Fruit fly (Drosophila melanogaster) whole organism, embryonic: ENCODE measurements around the gene CG31817.

Experiments
- Abd-B ChIP-seq: fragments of 200-800 bp; sonication (Bioruptor generic); optimal IDR thresholded peaks from 2 replicates; lab custom pipeline; 2018; ENCODE audit warnings: missing biosample characterization, mild to moderate bottlenecking, missing genetic modification characterization, moderate library complexity
- Awh ChIP-seq: fragments of 200-800 bp; sonication (Bioruptor generic); IDR thresholded peaks from 2 replicates; pipeline ENCODE4, ENCODE4 v1.3.6; 2022; ENCODE audit warnings: missing biosample characterization, missing genetic modification characterization
- Bteb2 ChIP-seq: fragments of 200-800 bp; sonication (Bioruptor generic); optimal IDR thresholded peaks from 2 replicates; lab custom pipeline; 2016; ENCODE audit warnings: missing biosample characterization, missing genetic modification characterization
- CG10366 ChIP-seq: fragments of 200-800 bp; sonication (Bioruptor generic); IDR thresholded peaks from 2 replicates; pipeline ENCODE4 v1.3.6; 2022; ENCODE audit warnings: missing biosample characterization, missing genetic modification characterization
- CG10543 ChIP-seq: fragments of 200-800 bp; sonication (Bioruptor generic); optimal IDR thresholded peaks from 3 replicates; lab custom pipeline; 2017; ENCODE audit warnings: missing biosample characterization, mild to moderate bottlenecking, missing genetic modification characterization, moderate library complexity
- CG11247 ChIP-seq: fragments of 200-800 bp; sonication (Bioruptor generic); IDR thresholded peaks from 2 replicates; pipeline ENCODE4 v1.3.6; 2022; ENCODE audit warnings: missing biosample characterization, missing genetic modification characterization
- CG11456 ChIP-seq: fragments of 200-800 bp; sonication (Bioruptor generic); IDR thresholded peaks from 3 replicates; pipeline ENCODE4 v1.3.6; 2022; ENCODE audit warnings: missing biosample characterization, missing genetic modification characterization
- CG11723 ChIP-seq: fragments of 200-800 bp; sonication (Bioruptor generic); optimal IDR thresholded peaks from 2 replicates; lab custom pipeline; 2017; ENCODE audit warnings: missing biosample characterization, mild to moderate bottlenecking, missing genetic modification characterization
- CG14710 ChIP-seq: fragments of 200-800 bp; sonication (Bioruptor generic); optimal IDR thresholded peaks from 3 replicates; lab custom pipeline; 2019; ENCODE audit warnings: missing biosample characterization, mild to moderate bottlenecking, missing genetic modification characterization, moderate library complexity
- CG17385 ChIP-seq: fragments of 200-800 bp; sonication (Bioruptor generic); optimal IDR thresholded peaks from 3 replicates; lab custom pipeline; 2018; ENCODE audit warnings: missing biosample characterization, mild to moderate bottlenecking, missing genetic modification characterization
- CG18476 ChIP-seq: fragments of 200-800 bp; sonication (Bioruptor generic); optimal IDR thresholded peaks from 2 replicates; lab custom pipeline; 2016; ENCODE audit warnings: missing biosample characterization, mild to moderate bottlenecking, missing genetic modification characterization
- CG3065 ChIP-seq: fragments of 200-800 bp; sonication (Bioruptor generic); optimal IDR thresholded peaks from 2 replicates; lab custom pipeline; 2016; ENCODE audit warnings: missing biosample characterization, missing genetic modification characterization
- CG32767 ChIP-seq: fragments of 200-800 bp; sonication (Bioruptor generic); IDR thresholded peaks from 2 replicates; pipeline ENCODE4 v1.3.6; 2022; ENCODE audit warnings: missing biosample characterization, missing genetic modification characterization
- CG33557 ChIP-seq: fragments of 200-800 bp; sonication (Bioruptor generic); optimal IDR thresholded peaks from 2 replicates; lab custom pipeline; 2019; ENCODE audit warnings: missing biosample characterization, mild to moderate bottlenecking, missing genetic modification characterization, moderate library complexity
- CG3838 ChIP-seq: fragments of 200-800 bp; sonication (Bioruptor generic); optimal IDR thresholded peaks from 3 replicates; lab custom pipeline; 2016; ENCODE audit warnings: missing biosample characterization, missing genetic modification characterization
- CG4282 ChIP-seq: fragments of 200-800 bp; sonication (Bioruptor generic); optimal IDR thresholded peaks from 2 replicates; lab custom pipeline; 2016; ENCODE audit warnings: missing biosample characterization, missing genetic modification characterization
- CG4360 ChIP-seq: fragments of 200-800 bp; sonication (Bioruptor generic); IDR thresholded peaks from 2 replicates; pipeline ENCODE4 v1.3.6; 2022; ENCODE audit warnings: missing biosample characterization, missing genetic modification characterization
- CG6272 ChIP-seq: fragments of 200-800 bp; sonication (Bioruptor generic); IDR thresholded peaks from 2 replicates; pipeline ENCODE4 v1.3.6; 2022; ENCODE audit warnings: missing biosample characterization, missing genetic modification characterization
- Camta ChIP-seq: fragments of 200-800 bp; sonication (Bioruptor generic); optimal IDR thresholded peaks from 2 replicates; lab custom pipeline; 2016; ENCODE audit warnings: missing biosample characterization, missing genetic modification characterization
- D19A ChIP-seq: fragments of 200-800 bp; optimal IDR thresholded peaks from 3 replicates; lab custom pipeline; 2019; ENCODE audit warnings: missing biosample characterization, mild to moderate bottlenecking, missing genetic modification characterization, moderate library complexity
- Dad ChIP-seq: fragments of 200-800 bp; sonication (Bioruptor generic); optimal IDR thresholded peaks from 3 replicates; lab custom pipeline; 2016; ENCODE audit warnings: missing biosample characterization, missing genetic modification characterization
- Elba2 ChIP-seq: fragments of 200-800 bp; sonication (Bioruptor generic); optimal IDR thresholded peaks from 3 replicates; lab custom pipeline; 2016; ENCODE audit warnings: missing biosample characterization, missing genetic modification characterization
- Fer1 ChIP-seq: fragments of 200-800 bp; sonication (Bioruptor generic); optimal IDR thresholded peaks from 2 replicates; lab custom pipeline; 2017; ENCODE audit warnings: missing biosample characterization, mild to moderate bottlenecking, missing genetic modification characterization
- Myb ChIP-seq: fragments of 200-800 bp; sonication (Bioruptor generic); optimal IDR thresholded peaks from 2 replicates; lab custom pipeline; 2016; ENCODE audit warnings: missing biosample characterization, missing genetic modification characterization
- NC2α ChIP-seq: fragments of 200-800 bp; sonication (Bioruptor generic); optimal IDR thresholded peaks from 2 replicates; lab custom pipeline; 2016; ENCODE audit warnings: missing biosample characterization, missing genetic modification characterization
- NC2β ChIP-seq: fragments of 200-800 bp; sonication (Bioruptor generic); optimal IDR thresholded peaks from 2 replicates; lab custom pipeline; 2016; ENCODE audit warnings: missing biosample characterization, missing genetic modification characterization
- NK7.1 ChIP-seq: fragments of 200-800 bp; sonication (Bioruptor generic); optimal IDR thresholded peaks from 3 replicates; lab custom pipeline; 2016; ENCODE audit warnings: missing biosample characterization, missing genetic modification characterization
- Neu2 ChIP-seq: fragments of 200-800 bp; sonication (Bioruptor generic); optimal IDR thresholded peaks from 3 replicates; lab custom pipeline; 2016; ENCODE audit warnings: missing biosample characterization, missing genetic modification characterization, borderline replicate concordance
- Oli ChIP-seq: fragments of 200-800 bp; sonication (Bioruptor generic); optimal IDR thresholded peaks from 2 replicates; lab custom pipeline; 2018; ENCODE audit warnings: missing biosample characterization, mild to moderate bottlenecking, missing genetic modification characterization, moderate library complexity
- Six4 ChIP-seq: fragments of 200-800 bp; sonication (Bioruptor generic); optimal IDR thresholded peaks from 2 replicates; lab custom pipeline; 2016; ENCODE audit warnings: missing biosample characterization, missing genetic modification characterization
- Spps ChIP-seq: fragments of 200-800 bp; sonication (Bioruptor generic); optimal IDR thresholded peaks from 2 replicates; lab custom pipeline; 2018; ENCODE audit warnings: missing biosample characterization, mild to moderate bottlenecking, missing genetic modification characterization
- Stat92E ChIP-seq, 3 experiments: fragments of >200 bp in 2 of 3; fragments of 200-800 bp in 1 of 3; sonication (Bioruptor generic) in 1 of 3; optimal IDR thresholded peaks; 2 replicates each; lab custom pipeline; 2017 to 2019; ENCODE audit warnings: missing biosample characterization in 3 of 3, missing genetic modification characterization in 3 of 3, mild to moderate bottlenecking in 1 of 3, moderate library complexity in 1 of 3
- Vsx1 ChIP-seq: fragments of 200-800 bp; sonication (Bioruptor generic); optimal IDR thresholded peaks from 2 replicates; lab custom pipeline; 2017; ENCODE audit warnings: missing biosample characterization, mild to moderate bottlenecking, missing genetic modification characterization, missing genetic modification reagents
- Xrp1 ChIP-seq: fragments of 200-800 bp; sonication (Bioruptor generic); IDR thresholded peaks from 2 replicates; pipeline ENCODE4 v1.3.6; 2022; ENCODE audit warnings: missing biosample characterization, missing genetic modification characterization
- YL-1 ChIP-seq: fragments of 200-800 bp; sonication (Bioruptor generic); optimal IDR thresholded peaks from 3 replicates; lab custom pipeline; 2017; ENCODE audit warnings: missing biosample characterization, mild to moderate bottlenecking, missing genetic modification characterization
- al ChIP-seq: fragments of 200-800 bp; sonication (Bioruptor generic); IDR thresholded peaks from 2 replicates; pipeline ENCODE4 v1.3.6; 2022; ENCODE audit warnings: missing biosample characterization, missing genetic modification characterization
- br ChIP-seq: fragments of >200 bp; optimal IDR thresholded peaks from 2 replicates; lab custom pipeline; 2017
- bsh ChIP-seq, 2 experiments: fragments of 200-800 bp; sonication (Bioruptor generic); optimal IDR thresholded peaks; 2 replicates each; lab custom pipeline; 2017 to 2018; ENCODE audit warnings: mild to moderate bottlenecking in 2 of 2, missing biosample characterization in 2 of 2, missing genetic modification characterization in 2 of 2, moderate library complexity in 1 of 2
- ci ChIP-seq: fragments of 200-800 bp; sonication (Bioruptor generic); IDR thresholded peaks from 3 replicates; pipeline ENCODE4 v1.3.6; 2022; ENCODE audit warnings: missing biosample characterization, missing genetic modification characterization
- cwo ChIP-seq: fragments of 200-800 bp; sonication (Bioruptor generic); optimal IDR thresholded peaks from 3 replicates; lab custom pipeline; 2017; ENCODE audit warnings: missing biosample characterization, missing genetic modification characterization, mild to moderate bottlenecking, moderate library complexity, missing genetic modification reagents
- dm ChIP-seq: fragments of 200-800 bp; sonication (Bioruptor generic); optimal IDR thresholded peaks from 3 replicates; lab custom pipeline; 2016; ENCODE audit warnings: missing biosample characterization, missing genetic modification characterization
- gcm ChIP-seq: fragments of 200-800 bp; sonication (Bioruptor generic); optimal IDR thresholded peaks from 2 replicates; lab custom pipeline; 2019; ENCODE audit warnings: missing biosample characterization, mild to moderate bottlenecking, missing genetic modification characterization, moderate library complexity
- lov ChIP-seq, 2 experiments: fragments of 200-800 bp in 1 of 2; fragments of >200 bp in 1 of 2; sonication (Bioruptor generic) in 1 of 2; IDR thresholded peaks in 1 of 2; optimal IDR thresholded peaks in 1 of 2; 2 replicates in 1 of 2; 3 replicates in 1 of 2; pipeline versions ENCODE4 v1.3.6 to Lab custom; 2017 to 2022; ENCODE audit warnings: missing biosample characterization in 1 of 2, missing genetic modification characterization in 1 of 2
- pfk ChIP-seq: fragments of 200-800 bp; sonication (Bioruptor generic); optimal IDR thresholded peaks from 2 replicates; lab custom pipeline; 2018; ENCODE audit warnings: missing biosample characterization, mild to moderate bottlenecking, missing genetic modification characterization, moderate library complexity
- slbo ChIP-seq: fragments of 200-800 bp; sonication (Bioruptor generic); IDR thresholded peaks from 2 replicates; pipeline ENCODE4 v1.3.6; 2022; ENCODE audit warnings: missing biosample characterization, missing genetic modification characterization
- tio ChIP-seq: fragments of 200-800 bp; sonication (Bioruptor generic); optimal IDR thresholded peaks from 2 replicates; lab custom pipeline; 2017; ENCODE audit warnings: missing biosample characterization, missing genetic modification characterization, inconsistent platforms
- tll ChIP-seq, 2 experiments: fragments of 200-800 bp in 1 of 2; fragments of >200 bp in 1 of 2; sonication (Bioruptor generic) in 1 of 2; optimal IDR thresholded peaks; 2 replicates each; lab custom pipeline; 2017 to 2019; ENCODE audit warnings: missing biosample characterization in 2 of 2, missing genetic modification characterization in 2 of 2, mild to moderate bottlenecking in 1 of 2, moderate library complexity in 1 of 2
- zfh1 ChIP-seq: fragments of 200-800 bp; sonication (Bioruptor generic); IDR thresholded peaks from 3 replicates; pipeline ENCODE4 v1.3.6; 2022; ENCODE audit warnings: missing biosample characterization, missing genetic modification characterization

CG31817 gene

DNA sequence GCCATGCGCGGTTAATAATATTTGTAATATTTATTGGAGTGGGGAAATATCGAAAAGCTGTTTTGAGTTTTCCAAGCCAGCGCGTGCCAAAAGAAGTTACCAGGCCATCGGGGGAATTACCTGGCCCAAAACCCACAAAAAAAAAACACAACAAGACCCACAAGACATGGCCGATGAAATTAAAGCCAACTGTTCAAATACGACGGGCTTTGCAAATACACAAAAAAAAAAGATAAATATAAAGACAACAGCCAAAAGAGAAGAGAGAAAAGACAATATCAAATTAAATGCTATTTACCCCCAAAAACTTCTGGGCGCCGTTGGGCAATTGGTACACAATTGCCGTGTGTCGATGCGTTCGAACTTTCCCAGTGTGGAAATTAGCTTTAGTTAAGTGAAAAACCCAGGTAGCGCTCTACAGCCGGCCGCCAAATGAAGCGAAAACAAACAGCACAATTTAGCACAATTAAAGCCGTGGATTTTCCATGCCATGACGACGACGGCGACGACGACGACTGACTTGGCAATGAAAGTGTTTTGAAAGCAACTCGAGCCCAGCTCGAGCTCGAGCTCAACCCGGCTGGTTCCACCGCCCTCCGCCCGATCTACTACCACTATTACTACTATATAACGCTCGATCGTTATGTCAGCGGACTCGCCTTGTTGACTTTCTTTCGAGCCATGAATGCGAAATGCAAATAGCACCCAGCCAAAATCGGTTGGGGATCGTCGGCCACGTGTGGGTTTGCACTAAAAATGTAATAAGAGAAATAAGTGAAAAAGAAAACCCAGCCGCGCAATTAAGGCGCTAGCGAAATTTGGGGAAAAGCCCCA lies 19.7 kb downstream of the CG31817 start (continued):
- peak; percentile 34 for TF ChIP-seq CG17385 (GFP tag; lab: Kevin White, UChicago)
- TF ChIP-seq cwo (GFP tag; lab: Kevin White, UChicago), result no peak
- TF ChIP-seq al (GFP tag; lab: Robert Waterston, UW), result no peak
- TF ChIP-seq CG18476 (GFP tag; lab: Kevin White, UChicago), result peak; percentile 6
- TF ChIP-seq CG11247 (GFP tag; lab: Robert Waterston, UW), result peak; percentile 51
- TF ChIP-seq slbo (GFP tag; lab: Robert Waterston, UW), result 0 out of 2 replicates have a peak, but pooled peaks have one; percentile 8
- TF ChIP-seq Stat92E (GFP tag; optimal IDR thresholded peaks at IDR 0.05; lab: Kevin White, UChicago), result no peak
- TF ChIP-seq zfh1 (GFP tag; lab: Robert Waterston, UW), result 0 out of 3 replicates have a peak, but pooled peaks have one; percentile 11
- TF ChIP-seq br (lab: Kevin White, UChicago), result no peak
- no peak for TF ChIP-seq lov (optimal IDR thresholded peaks at IDR 0.05; lab: Kevin White, UChicago)
- TF ChIP-seq lov (GFP tag; IDR thresholded peaks at IDR 0.05; lab: Robert Waterston, UW), result no peak; the same call in 2 of the 3 replicates
- TF ChIP-seq Myb (GFP tag; lab: Kevin White, UChicago), result peak; percentile 13
- no peak for TF ChIP-seq Abd-B (GFP tag; lab: Kevin White, UChicago)
- peak; percentile 72 for TF ChIP-seq Fer1 (GFP tag; lab: Kevin White, UChicago)
- TF ChIP-seq Elba2 (GFP tag; lab: Kevin White, UChicago), result no peak
- no peak for TF ChIP-seq Dad (GFP tag; lab: Kevin White, UChicago)
- TF ChIP-seq tll (GFP tag; optimal IDR thresholded peaks at IDR 0.05; lab: Kevin White, UChicago), result no peak
- peak; percentile 70; the same call in 2 of the 3 replicates for TF ChIP-seq ci (GFP tag; lab: Robert Waterston, UW)
- TF ChIP-seq gcm (GFP tag; lab: Kevin White, UChicago), result peak; percentile 8
- peak; percentile 16 for TF ChIP-seq tio (GFP tag; lab: Kevin White, UChicago)
- TF ChIP-seq NC2β, result no peak
- peak; percentile 18 for TF ChIP-seq Six4 (GFP tag; lab: Kevin White, UChicago)
- no peak for TF ChIP-seq D19A (tag; lab: Kevin White, UChicago)
- TF ChIP-seq Bteb2 (GFP tag; lab: Kevin White, UChicago), result peak; percentile 32
- peak; percentile 21; the same call in 1 of the 2 replicates for TF ChIP-seq CG4360 (GFP tag; lab: Robert Waterston, UW)
- TF ChIP-seq Xrp1 (GFP tag; lab: Robert Waterston, UW), result peak; percentile 35; the same call in 1 of the 2 replicates
- TF ChIP-seq CG11723 (GFP tag; lab: Kevin White, UChicago), result no peak
- peak in 1 of 2 experiments; percentile 52 for TF ChIP-seq bsh (GFP tag; optimal IDR thresholded peaks at IDR 0.05; lab: Kevin White, UChicago)
- TF ChIP-seq Spps (tag; lab: Kevin White, UChicago), result no peak
- no peak for TF ChIP-seq Oli (tag; lab: Kevin White, UChicago)
- TF ChIP-seq NK7.1 (GFP tag; lab: Kevin White, UChicago), result peak; percentile 40
- TF ChIP-seq CG3838 (GFP tag; lab: Kevin White, UChicago), result peak; percentile 44
- peak; percentile 77 for TF ChIP-seq Vsx1 (GFP tag; lab: Kevin White, UChicago)
- 0 out of 2 replicates have a peak, but pooled peaks have one; percentile 10 for TF ChIP-seq CG10366
- peak; percentile 10 for TF ChIP-seq NC2α (GFP tag; lab: Kevin White, UChicago)
- TF ChIP-seq CG6272 (GFP tag; lab: Robert Waterston, UW), result no peak
- no peak for TF ChIP-seq CG3065 (GFP tag; lab: Kevin White, UChicago)
- TF ChIP-seq Awh, result peak; percentile 77
- no peak for TF ChIP-seq CG14710 (tag; lab: Kevin White, UChicago)
- TF ChIP-seq Camta (GFP tag; lab: Kevin White, UChicago), result peak; percentile 4
- no peak for TF ChIP-seq dm
- TF ChIP-seq CG33557 (GFP tag; lab: Kevin White, UChicago), result no peak
- no peak for TF ChIP-seq Neu2 (GFP tag; lab: Kevin White, UChicago)
- 0 out of 2 replicates have a peak, but pooled peaks have one; percentile 12 for TF ChIP-seq CG32767 (GFP tag; lab: Robert Waterston, UW)
- peak; percentile 44 for TF ChIP-seq YL-1 (GFP tag; lab: Kevin White, UChicago)
- no peak for TF ChIP-seq CG11456 (GFP tag; lab: Robert Waterston, UW)
- no peak for TF ChIP-seq CG4282
- TF ChIP-seq CG10543, result peak; percentile 79
- TF ChIP-seq pfk (GFP tag; lab: Kevin White, UChicago), result peak; percentile 48
